Worm (Caenorhabditis elegans): ENCODE measurements around the gene Y54G2A.45.

The Y54G2A.45 gene

ce11 chrIV:2805525-2805924, at the start of gene Y54G2A.45 (continued):
- TF ChIP-seq nfyb-1 (GFP tag; IDR thresholded peaks at IDR 0.05), result peak; percentile 78
- peak; percentile 62 to 84 for TF ChIP-seq rec-8 (tag; optimal IDR thresholded peaks at IDR 0.05)
- TF ChIP-seq ccch-3 (GFP tag; optimal IDR thresholded peaks at IDR 0.05), result no peak
- peak; percentile 71 for TF ChIP-seq lin-40 (tag; optimal IDR thresholded peaks at IDR 0.05)
- peak; percentile 46 for TF ChIP-seq F33H1.4 (GFP tag; IDR thresholded peaks at IDR 0.05)
- peak; percentile 81 for TF ChIP-seq snpc-1.3 (tag; optimal IDR thresholded peaks at IDR 0.05; ENCODE audit: insufficient read depth)
- peak; percentile 81 for TF ChIP-seq die-1 (tag; optimal IDR thresholded peaks at IDR 0.05)
- TF ChIP-seq B0336.3 (GFP tag; IDR thresholded peaks at IDR 0.05), result peak; percentile 83
- TF ChIP-seq him-1 (tag; optimal IDR thresholded peaks at IDR 0.05), result peak; percentile 79
- TF ChIP-seq F57A8.1 (GFP tag; optimal IDR thresholded peaks at IDR 0.05), result no peak
- TF ChIP-seq hsf-1 (GFP tag; IDR thresholded peaks at IDR 0.05), result peak; percentile 63; the same call in 1 of the 2 replicates
- TF ChIP-seq Y95B8A.8 (GFP tag; IDR thresholded peaks at IDR 0.05), result peak; percentile 76; the same call in 1 of the 2 replicates
- peak; percentile 64 for TF ChIP-seq hmg-1.2 (GFP tag; IDR thresholded peaks at IDR 0.05)
- peak; percentile 48 for TF ChIP-seq ets-4 (GFP tag; optimal IDR thresholded peaks at IDR 0.05)
- no peak for TF ChIP-seq dpff-1 (tag; optimal IDR thresholded peaks at IDR 0.05)
- peak; percentile 48 for TF ChIP-seq T26A5.8 (tag; optimal IDR thresholded peaks at IDR 0.05)
- TF ChIP-seq Y67H2A.10 (GFP tag; conservative IDR thresholded peaks at IDR 0.05), result no peak
- no peak for TF ChIP-seq egl-18 (GFP tag; IDR thresholded peaks at IDR 0.05)
- TF ChIP-seq nhr-179 (tag; optimal IDR thresholded peaks at IDR 0.05), result peak; percentile 24
- TF ChIP-seq ceh-40 (GFP tag; IDR thresholded peaks at IDR 0.05), result peak; percentile 30; the same call in 1 of the 2 replicates
- no peak for TF ChIP-seq Y79H2A.3 (GFP tag; conservative IDR thresholded peaks at IDR 0.05)
- peak; percentile 86 for TF ChIP-seq madf-10 (tag; optimal IDR thresholded peaks at IDR 0.05)
- no peak for TF ChIP-seq nfya-1 (tag; optimal IDR thresholded peaks at IDR 0.05; ENCODE audit: borderline replicate concordance, insufficient read depth)
- peak; percentile 47 for TF ChIP-seq snpc-1.1 (tag; optimal IDR thresholded peaks at IDR 0.05; ENCODE audit: insufficient read depth)
- TF ChIP-seq nhr-120 (GFP tag; IDR thresholded peaks at IDR 0.05), result no peak
- no peak for TF ChIP-seq let-526 (GFP tag; IDR thresholded peaks at IDR 0.05)
- peak; percentile 65 for TF ChIP-seq mcd-1 (GFP tag; IDR thresholded peaks at IDR 0.05)
- peak; percentile 15 for TF ChIP-seq xnd-1 (tag; optimal IDR thresholded peaks at IDR 0.05)
- TF ChIP-seq egrh-3 (GFP tag; IDR thresholded peaks at IDR 0.05), result peak; percentile 28; the same call in 1 of the 2 replicates
- TF ChIP-seq mes-4 (tag; optimal IDR thresholded peaks at IDR 0.05), result peak; percentile 74
- TF ChIP-seq lin-54 (GFP tag; optimal IDR thresholded peaks at IDR 0.05), result peak; percentile 72
- TF ChIP-seq B0035.1 (tag; optimal IDR thresholded peaks at IDR 0.05), result peak; percentile 50
- peak; percentile 80 for TF ChIP-seq F23B12.7 (tag; optimal IDR thresholded peaks at IDR 0.05; ENCODE audit: insufficient read depth)
- TF ChIP-seq Y53G8AR.9 (GFP tag; conservative IDR thresholded peaks at IDR 0.05), result 0 out of 2 replicates have a peak, but pooled peaks have one; percentile 38
- TF ChIP-seq ztf-26 (tag; optimal IDR thresholded peaks at IDR 0.05), result peak; percentile 43
- peak; percentile 93 for TF ChIP-seq egl-44 (GFP tag; IDR thresholded peaks at IDR 0.05)
- TF ChIP-seq K11D2.4 (GFP tag; IDR thresholded peaks at IDR 0.05), result peak; percentile 56; the same call in 1 of the 2 replicates
- no peak for TF ChIP-seq somi-1 (GFP tag; optimal IDR thresholded peaks at IDR 0.05)
- peak; percentile 76 for TF ChIP-seq pbrm-1 (GFP tag; IDR thresholded peaks at IDR 0.05)
- peak; percentile 84 for TF ChIP-seq ztf-18 (tag; optimal IDR thresholded peaks at IDR 0.05)
- no peak for TF ChIP-seq lag-1 (GFP tag; IDR thresholded peaks at IDR 0.05)
- TF ChIP-seq atf-7 (tag; optimal IDR thresholded peaks at IDR 0.05), result peak; percentile 85
- peak; percentile 79 for TF ChIP-seq mxl-1 (tag; optimal IDR thresholded peaks at IDR 0.05)
- no peak for TF ChIP-seq dpl-1 (GFP tag; optimal IDR thresholded peaks at IDR 0.05)
- peak; percentile 97 for TF ChIP-seq nhr-80 (tag; optimal IDR thresholded peaks at IDR 0.05)
- no peak for TF ChIP-seq cebp-2 (GFP tag; IDR thresholded peaks at IDR 0.05)
- peak; percentile 90 for TF ChIP-seq ztf-22 (GFP tag; optimal IDR thresholded peaks at IDR 0.05)
- no peak for TF ChIP-seq F55B11.4 (tag; optimal IDR thresholded peaks at IDR 0.05; ENCODE audit: borderline replicate concordance, insufficient read depth)
